Worm (Caenorhabditis elegans) whole organism, young adult: ENCODE data around the gene F56B6.6.

ENCODE experiments used
- K12H6.12 ChIP-seq: fragments of 200-800 bp; sonication (Bioruptor generic); optimal IDR thresholded peaks from 2 replicates; lab custom pipeline; 2018; ENCODE audit warnings: mild to moderate bottlenecking, missing genetic modification characterization, missing compliant biosample characterization
- Y67H2A.10 ChIP-seq: fragments of 200-800 bp; sonication (Bioruptor generic); conservative IDR thresholded peaks from 2 replicates; pipeline ENCODE4 v1.3.6; 2022; ENCODE audit warnings: missing genetic modification reagents, missing genetic modification characterization, missing compliant biosample characterization
- ama-1 ChIP-seq, 3 experiments: fragments of 150-350 bp in 1 of 3; sonication (generic microtip) in 2 of 3; optimal IDR thresholded peaks; 2 replicates each; lab custom pipeline; 2014 to 2018; ENCODE audit warnings: missing biosample characterization in 2 of 3, missing genetic modification characterization in 2 of 3, missing genetic modification reagents in 2 of 3
- efl-1 ChIP-seq: fragments of 150-350 bp; optimal IDR thresholded peaks from 2 replicates; lab custom pipeline; 2014; ENCODE audit warnings: missing biosample characterization, missing genetic modification reagents, missing genetic modification characterization
- ets-4 ChIP-seq: fragments of 200-800 bp; sonication (Bioruptor generic); optimal IDR thresholded peaks from 2 replicates; lab custom pipeline; 2018; ENCODE audit warnings: mild to moderate bottlenecking, missing genetic modification characterization, missing compliant biosample characterization
- hlh-26 ChIP-seq: fragments of 200-800 bp; sonication (Bioruptor generic); conservative IDR thresholded peaks from 2 replicates; pipeline ENCODE4 v1.3.6; 2022; ENCODE audit warnings: missing genetic modification reagents, missing genetic modification characterization, missing compliant biosample characterization
- lir-1 ChIP-seq: fragments of 200-800 bp; sonication (Bioruptor generic); conservative IDR thresholded peaks from 2 replicates; pipeline ENCODE4 v1.3.6; 2022; ENCODE audit warnings: missing genetic modification reagents, missing genetic modification characterization, missing compliant biosample characterization
- madf-6 ChIP-seq: fragments of 200-800 bp; sonication (Bioruptor generic); IDR thresholded peaks from 2 replicates; pipeline ENCODE4 v1.3.6; 2022; ENCODE audit warnings: missing genetic modification reagents, missing genetic modification characterization, missing compliant biosample characterization
- pha-4 ChIP-seq: fragments of 150-350 bp; sonication (generic microtip); optimal IDR thresholded peaks from 2 replicates; lab custom pipeline; 2014; ENCODE audit warnings: missing biosample characterization, missing genetic modification reagents, missing genetic modification characterization
- snpc-4 ChIP-seq, 5 experiments: fragments of 150-350 bp in 1 of 5; sonication (generic microtip) in 4 of 5; optimal IDR thresholded peaks; 2 replicates each; lab custom pipeline; 2014 to 2018; ENCODE audit warnings: missing genetic modification characterization in 5 of 5, missing biosample characterization in 3 of 5, antibody characterized with exemption in 2 of 5, mild to moderate bottlenecking in 2 of 5, missing compliant biosample characterization in 2 of 5, missing genotype in 2 of 5, moderate library complexity in 2 of 5, missing genetic modification reagents in 1 of 5
- ztf-18 ChIP-seq: sonication (generic microtip); optimal IDR thresholded peaks from 2 replicates; lab custom pipeline; 2016; ENCODE audit warnings: missing genotype, mild to moderate bottlenecking, missing genetic modification characterization, missing compliant biosample characterization

DNA sequence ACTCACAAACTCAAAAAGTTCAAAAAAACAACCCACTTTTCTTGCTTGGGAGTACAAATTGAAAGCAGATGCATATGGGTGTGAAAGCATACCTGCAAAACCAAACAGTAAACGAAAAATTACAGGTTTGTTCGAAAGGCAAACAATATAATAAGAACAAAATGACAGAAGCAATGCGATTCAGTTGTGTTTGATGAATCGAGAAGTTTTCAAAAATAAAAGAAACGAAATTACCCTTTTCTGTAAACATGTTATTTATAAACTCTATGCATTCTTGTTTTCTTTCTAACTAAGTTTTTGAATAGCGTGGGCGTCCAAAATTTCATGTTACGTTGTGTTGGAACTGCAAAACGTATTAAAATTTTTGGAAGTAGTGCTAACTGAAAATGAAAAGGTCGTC, 23.9 kb downstream of the F56B6.6 start, which contains the start of gene sox-4:
- TF ChIP-seq ztf-18: no peak
- TF ChIP-seq madf-6 (GFP tag; lab: Robert Waterston, UW): no peak
- no peak for TF ChIP-seq lir-1 (GFP tag; lab: Robert Waterston, UW)
- no peak for TF ChIP-seq hlh-26
- no peak for TF ChIP-seq Y67H2A.10 (GFP tag; lab: Robert Waterston, UW)
- TF ChIP-seq snpc-4 (GFP tag; optimal IDR thresholded peaks at IDR 0.05; lab: Kevin White, UChicago): no peak
- TF ChIP-seq snpc-4 (tag; optimal IDR thresholded peaks at IDR 0.05; lab: Kevin White, UChicago): no peak
- TF ChIP-seq ama-1 (optimal IDR thresholded peaks at IDR 0.05; lab: Kevin White, UChicago): no peak
- TF ChIP-seq ama-1 (GFP tag; optimal IDR thresholded peaks at IDR 0.05; lab: Kevin White, UChicago): no peak
- TF ChIP-seq ets-4 (GFP tag; lab: Kevin White, UChicago): no peak
- TF ChIP-seq pha-4 (tag; lab: Kevin White, UChicago): no peak
- TF ChIP-seq efl-1: no peak
- no peak for TF ChIP-seq K12H6.12
